Fruit fly (Drosophila melanogaster): ENCODE data around the gene CG6749.

Gene CG6749

DNA sequence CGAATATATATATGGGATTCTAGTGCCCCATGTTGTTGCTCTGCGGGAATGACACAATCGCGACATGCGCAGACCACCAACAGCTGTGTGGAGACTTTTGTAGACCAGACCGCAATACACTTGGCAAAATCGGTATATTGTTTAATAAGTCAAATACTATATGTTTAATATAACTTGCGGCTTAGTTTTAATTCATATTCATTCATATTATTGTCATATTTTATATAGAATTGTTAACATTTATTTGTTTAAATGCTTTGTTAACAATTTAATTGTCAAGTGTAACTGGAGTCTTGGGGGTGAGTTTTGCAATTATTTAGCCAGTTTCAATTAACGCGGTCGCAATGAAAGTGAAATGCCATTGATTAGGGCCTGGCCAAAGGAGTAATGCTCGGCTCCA lies 6.0 kb upstream of the CG6749 start (continued):
- TF ChIP-seq CG31627 (GFP tag; optimal IDR thresholded peaks at IDR 0.05) (no peak), CG6854 (GFP tag; optimal IDR thresholded peaks at IDR 0.05) (no peak), Eip78C (GFP tag) (peak; percentile 76), Met (GFP tag; optimal IDR thresholded peaks at IDR 0.05) (no peak), CG11902 (GFP tag; optimal IDR thresholded peaks at IDR 0.05) (peak; percentile 18), dsx (GFP tag; optimal IDR thresholded peaks at IDR 0.05; ENCODE audit: poor library complexity, severe bottlenecking) (no peak), dac (GFP tag; optimal IDR thresholded peaks at IDR 0.05) (no peak), Sox14 (GFP tag; optimal IDR thresholded peaks at IDR 0.05) (no peak), Hr4 (GFP tag; optimal IDR thresholded peaks at IDR 0.05) (peak; percentile 41), pdm3 (GFP tag; optimal IDR thresholded peaks at IDR 0.05) (peak; percentile 24), CG7368 (GFP tag; optimal IDR thresholded peaks at IDR 0.05) (no peak), CG8632 (GFP tag; optimal IDR thresholded peaks at IDR 0.05) (no peak), CG3919 (GFP tag; optimal IDR thresholded peaks at IDR 0.05) (peak; percentile 54), vri (GFP tag; optimal IDR thresholded peaks at IDR 0.05) (no peak), eg (GFP tag; IDR thresholded peaks at IDR 0.05) (peak; percentile 68), CG16779 (tag; optimal IDR thresholded peaks at IDR 0.05) (no peak), CG9139 (GFP tag; optimal IDR thresholded peaks at IDR 0.05) (no peak), CG10631 (GFP tag; optimal IDR thresholded peaks at IDR 0.05) (peak; percentile 34)

DNA sequence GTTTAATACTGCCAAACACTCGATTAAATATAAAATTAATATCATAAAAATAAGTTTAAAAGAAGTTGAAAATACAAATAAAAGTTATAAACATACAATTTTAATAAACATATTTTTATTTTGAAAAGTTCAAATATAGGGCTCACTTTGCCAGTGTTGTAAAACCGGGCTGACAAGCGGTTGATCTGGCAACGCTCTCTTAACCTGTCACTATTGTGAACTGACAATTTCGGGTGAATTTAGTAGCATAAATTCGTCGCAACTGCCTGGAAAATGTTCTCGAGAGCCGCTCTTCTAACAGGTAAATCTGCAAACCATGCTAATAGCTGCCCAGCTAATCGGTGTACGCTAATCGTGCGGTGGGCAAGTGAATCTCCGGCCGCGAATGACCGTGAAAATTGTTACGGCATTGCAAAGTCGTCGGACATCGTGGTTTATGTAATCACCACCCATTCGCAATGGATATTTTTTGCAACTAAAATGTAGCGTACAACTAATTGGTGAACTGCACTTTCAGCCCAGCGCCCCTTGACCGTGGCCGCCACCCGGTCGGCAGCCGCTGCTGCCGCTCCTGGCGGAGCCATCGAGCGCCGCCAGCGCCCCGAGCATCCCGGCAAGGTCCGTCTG lies 3.7 kb downstream of the CG6749 start, which contains the start of gene ATPsynB:
Gene ATPsynB, plus strand, starts transcription at position 205 of the 627 bp plus-strand sequence.
- TF ChIP-seq CG6854 (GFP tag; optimal IDR thresholded peaks at IDR 0.05), result peak; percentile 20
- peak; percentile 99 for TF ChIP-seq achi (GFP tag; optimal IDR thresholded peaks at IDR 0.05)
- peak; percentile 19 for TF ChIP-seq CG1621 (tag; optimal IDR thresholded peaks at IDR 0.05)
- peak; percentile 19 for TF ChIP-seq esn (GFP tag; optimal IDR thresholded peaks at IDR 0.05)
- no peak for TF ChIP-seq CG3919 (GFP tag; optimal IDR thresholded peaks at IDR 0.05)
- TF ChIP-seq salr (GFP tag; optimal IDR thresholded peaks at IDR 0.05), result no peak

DNA sequence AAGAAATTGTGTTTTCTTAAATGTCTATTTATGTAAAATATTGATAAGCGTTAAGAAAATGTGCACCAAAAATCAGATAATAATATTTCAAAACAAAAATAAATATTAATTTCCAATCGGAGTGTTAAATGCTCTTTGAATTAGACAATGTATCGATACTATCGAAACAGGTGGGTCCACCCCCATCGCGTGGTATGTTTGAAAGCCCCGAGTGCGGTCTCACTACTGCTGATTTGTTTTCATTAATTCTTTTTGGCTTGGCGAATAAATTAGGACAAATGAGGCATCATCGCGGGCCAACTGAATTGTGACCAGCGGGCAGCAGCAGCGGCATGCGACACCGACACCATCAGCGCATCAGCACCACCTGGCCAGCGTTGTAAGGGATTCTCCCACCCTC lies 6.9 kb downstream of the CG6749 start, which contains the start of gene Naa60:
Gene Naa60, plus strand, starts transcription at position 189 of the 400 bp plus-strand sequence.
- TF ChIP-seq CG10669 (GFP tag; optimal IDR thresholded peaks at IDR 0.05), result no peak
- no peak for TF ChIP-seq CG6854 (GFP tag; optimal IDR thresholded peaks at IDR 0.05)
- no peak for TF ChIP-seq Sox102F (GFP tag; optimal IDR thresholded peaks at IDR 0.05)
- TF ChIP-seq svp (GFP tag), result no peak
- no peak for TF ChIP-seq Ets96B (tag; optimal IDR thresholded peaks at IDR 0.05)
- no peak for TF ChIP-seq CG16779 (tag; optimal IDR thresholded peaks at IDR 0.05)
- TF ChIP-seq CG8119 (GFP tag; IDR thresholded peaks at IDR 0.05), result no peak
- TF ChIP-seq spab (GFP tag; optimal IDR thresholded peaks at IDR 0.05), result no peak
- TF ChIP-seq Hr39 (GFP tag; optimal IDR thresholded peaks at IDR 0.05), result no peak
- no peak for TF ChIP-seq ss (GFP tag; optimal IDR thresholded peaks at IDR 0.05)

DNA sequence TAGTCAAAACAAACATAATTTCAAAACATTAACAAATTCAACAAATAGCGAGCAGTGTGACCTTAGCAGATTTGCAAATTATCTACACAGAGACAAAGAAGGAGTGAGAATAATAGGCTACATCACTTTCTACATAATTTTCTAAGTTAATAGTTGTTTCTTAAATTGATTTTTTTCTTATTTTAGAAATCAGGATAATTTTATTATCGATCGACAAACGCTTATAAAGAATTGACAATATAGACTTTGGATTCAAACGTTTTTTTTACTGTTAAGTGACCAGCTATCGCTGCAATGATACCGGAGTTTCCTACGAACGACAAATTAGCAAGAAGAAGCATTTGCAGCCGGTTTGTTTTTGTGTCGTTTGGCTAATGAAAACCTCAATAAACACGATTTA lies 10.5 kb downstream of the CG6749 start, which contains the start of the genes nbs and defl:
Gene nbs, minus strand, starts transcription at position 87 of the 400 bp plus-strand sequence.
Gene defl, plus strand, starts transcription at position 316 of the 400 bp plus-strand sequence.
- TF ChIP-seq Lpt (GFP tag; optimal IDR thresholded peaks at IDR 0.05) (peak; percentile 26), CG3032 (tag; optimal IDR thresholded peaks at IDR 0.05) (peak; percentile 73), vri (GFP tag; optimal IDR thresholded peaks at IDR 0.05) (no peak), CG15336 (GFP tag; IDR thresholded peaks at IDR 0.05) (peak; percentile 30; the same call in 1 of the 2 replicates), CG31627 (GFP tag; optimal IDR thresholded peaks at IDR 0.05) (peak; percentile 75), spab (GFP tag; optimal IDR thresholded peaks at IDR 0.05) (no peak), fkh (GFP tag; optimal IDR thresholded peaks at IDR 0.05) (no peak), Gug (GFP tag; IDR thresholded peaks at IDR 0.05) (peak; percentile 55), Hr38 (GFP tag; optimal IDR thresholded peaks at IDR 0.05) (no peak), Sox14 (GFP tag; optimal IDR thresholded peaks at IDR 0.05) (no peak), Sox102F (GFP tag; optimal IDR thresholded peaks at IDR 0.05) (no peak), CG6854 (GFP tag; optimal IDR thresholded peaks at IDR 0.05) (no peak), Ets21C (GFP tag; optimal IDR thresholded peaks at IDR 0.05) (no peak), CG8632 (GFP tag; optimal IDR thresholded peaks at IDR 0.05) (no peak), lz (GFP tag; optimal IDR thresholded peaks at IDR 0.05) (peak; percentile 70), Met (GFP tag; optimal IDR thresholded peaks at IDR 0.05) (no peak), CG8119 (GFP tag; IDR thresholded peaks at IDR 0.05) (peak; percentile 36; the same call in 1 of the 3 replicates), CG1621 (tag; optimal IDR thresholded peaks at IDR 0.05) (no peak), CG3919 (GFP tag; optimal IDR thresholded peaks at IDR 0.05) (no peak), Eip75B (GFP tag; optimal IDR thresholded peaks at IDR 0.05) (no peak), CG8319 (GFP tag; optimal IDR thresholded peaks at IDR 0.05) (no peak), Eip93F (GFP tag; optimal IDR thresholded peaks at IDR 0.05) (no peak), eg (GFP tag; IDR thresholded peaks at IDR 0.05) (peak; percentile 80), Sox15 (GFP tag; optimal IDR thresholded peaks at IDR 0.05) (peak; percentile 46), esn (GFP tag; optimal IDR thresholded peaks at IDR 0.05) (peak; percentile 78), Hr4 (GFP tag; optimal IDR thresholded peaks at IDR 0.05) (no peak), cyc (GFP tag; optimal IDR thresholded peaks at IDR 0.05) (peak; percentile 70), dac (GFP tag; optimal IDR thresholded peaks at IDR 0.05) (no peak)
